Fruit fly (Drosophila melanogaster) whole organism, prepupa: ENCODE results near the gene ninaA.
A peak's percentile ranks its signal among the peaks of the same experiment; 100 is the strongest.

Source experiments
- CG10669 ChIP-seq: fragments of 200-800 bp; sonication (Bioruptor generic); optimal IDR thresholded peaks from 3 replicates; lab custom pipeline; 2018; ENCODE audit warnings: missing biosample characterization, mild to moderate bottlenecking, missing genetic modification characterization, moderate library complexity
- CG11294 ChIP-seq: fragments of 200-800 bp; sonication (Bioruptor generic); IDR thresholded peaks from 2 replicates; pipeline ENCODE4 v1.3.6; 2022; ENCODE audit warnings: missing biosample characterization, missing genetic modification characterization
- CG11762 ChIP-seq: fragments of 200-800 bp; sonication (Bioruptor generic); optimal IDR thresholded peaks from 3 replicates; lab custom pipeline; 2016; ENCODE audit warnings: missing biosample characterization, missing genetic modification characterization; ENCODE audit not compliant: insufficient read depth
- CG11902 ChIP-seq: fragments of 200-800 bp; sonication (Bioruptor generic); optimal IDR thresholded peaks from 3 replicates; lab custom pipeline; 2016; ENCODE audit warnings: missing biosample characterization, missing genetic modification characterization
- CG15336 ChIP-seq: fragments of 200-800 bp; sonication (Bioruptor generic); IDR thresholded peaks from 2 replicates; pipeline ENCODE4 v1.3.6; 2022; ENCODE audit warnings: missing biosample characterization, missing genetic modification characterization
- CG16779 ChIP-seq: fragments of 200-800 bp; sonication (Bioruptor generic); optimal IDR thresholded peaks from 3 replicates; lab custom pipeline; 2017; ENCODE audit warnings: missing biosample characterization, mild to moderate bottlenecking, missing genetic modification characterization
- CG3032 ChIP-seq: fragments of 200-800 bp; optimal IDR thresholded peaks from 2 replicates; lab custom pipeline; 2019; ENCODE audit warnings: missing biosample characterization, mild to moderate bottlenecking, missing genetic modification characterization, moderate library complexity
- CG32006 ChIP-seq: fragments of 200-800 bp; sonication (Bioruptor generic); optimal IDR thresholded peaks from 3 replicates; lab custom pipeline; 2017; ENCODE audit warnings: missing biosample characterization, mild to moderate bottlenecking, missing genetic modification characterization
- CG34406 ChIP-seq: fragments of 200-800 bp; sonication (Bioruptor generic); optimal IDR thresholded peaks from 3 replicates; lab custom pipeline; 2016; ENCODE audit warnings: missing biosample characterization, missing genetic modification characterization
- CG3919 ChIP-seq: fragments of 200-800 bp; sonication (Bioruptor generic); optimal IDR thresholded peaks from 3 replicates; lab custom pipeline; 2016; ENCODE audit warnings: missing biosample characterization, missing genetic modification characterization
- CG4318 ChIP-seq: fragments of 200-800 bp; sonication (Bioruptor generic); optimal IDR thresholded peaks from 3 replicates; lab custom pipeline; 2017; ENCODE audit warnings: missing biosample characterization, mild to moderate bottlenecking, missing genetic modification characterization
- CG6163 ChIP-seq: fragments of 200-800 bp; sonication (Bioruptor generic); IDR thresholded peaks from 3 replicates; pipeline ENCODE4 v1.3.6; 2022; ENCODE audit warnings: missing biosample characterization, missing genetic modification characterization
- CG6276 ChIP-seq: fragments of 200-800 bp; sonication (Bioruptor generic); optimal IDR thresholded peaks from 2 replicates; lab custom pipeline; 2017; ENCODE audit warnings: missing biosample characterization, mild to moderate bottlenecking, missing genetic modification characterization
- CG6792 ChIP-seq: fragments of 200-800 bp; sonication (Bioruptor generic); optimal IDR thresholded peaks from 3 replicates; lab custom pipeline; 2016; ENCODE audit warnings: missing biosample characterization, missing genetic modification characterization
- CG6808 ChIP-seq: fragments of 200-800 bp; sonication (Bioruptor generic); optimal IDR thresholded peaks from 3 replicates; lab custom pipeline; 2017; ENCODE audit warnings: missing biosample characterization, missing genetic modification characterization, mild to moderate bottlenecking, moderate library complexity, missing genetic modification reagents
- CG6854 ChIP-seq: fragments of 200-800 bp; sonication (Bioruptor generic); optimal IDR thresholded peaks from 2 replicates; lab custom pipeline; 2017; ENCODE audit warnings: missing biosample characterization, mild to moderate bottlenecking, missing genetic modification characterization
- CG7368 ChIP-seq: fragments of 200-800 bp; sonication (Bioruptor generic); optimal IDR thresholded peaks from 3 replicates; lab custom pipeline; 2016; ENCODE audit warnings: missing biosample characterization, missing genetic modification characterization
- CG8119 ChIP-seq: fragments of 200-800 bp; sonication (Bioruptor generic); IDR thresholded peaks from 3 replicates; pipeline ENCODE4 v1.3.6; 2022; ENCODE audit warnings: missing biosample characterization, missing genetic modification characterization
- CG8319 ChIP-seq: fragments of 200-800 bp; sonication (Bioruptor generic); optimal IDR thresholded peaks from 3 replicates; lab custom pipeline; 2016; ENCODE audit warnings: missing biosample characterization, missing genetic modification characterization
- CG8632 ChIP-seq: fragments of 200-800 bp; sonication (Bioruptor generic); optimal IDR thresholded peaks from 3 replicates; lab custom pipeline; 2016; ENCODE audit warnings: missing biosample characterization, missing genetic modification characterization
- CG9139 ChIP-seq: fragments of 200-800 bp; sonication (Bioruptor generic); optimal IDR thresholded peaks from 3 replicates; lab custom pipeline; 2017; ENCODE audit warnings: missing biosample characterization, mild to moderate bottlenecking, missing genetic modification characterization
- Eip75B ChIP-seq: fragments of 200-800 bp; sonication (Bioruptor generic); optimal IDR thresholded peaks from 3 replicates; lab custom pipeline; 2016; ENCODE audit warnings: missing biosample characterization, missing genetic modification characterization
- Eip78C ChIP-seq: fragments of 200-800 bp; sonication (Bioruptor generic); peaks from one replicate; lab custom pipeline; 2016; ENCODE audit warnings: missing biosample characterization, missing genetic modification characterization
- Eip93F ChIP-seq: fragments of 200-800 bp; sonication (Bioruptor generic); optimal IDR thresholded peaks from 2 replicates; lab custom pipeline; 2016; ENCODE audit warnings: missing biosample characterization, mild to moderate bottlenecking, missing genetic modification characterization
- Ets21C ChIP-seq: fragments of 200-800 bp; sonication (Bioruptor generic); optimal IDR thresholded peaks from 3 replicates; lab custom pipeline; 2016; ENCODE audit warnings: missing biosample characterization, missing genetic modification characterization
- Gug ChIP-seq: fragments of 200-800 bp; sonication (Bioruptor generic); IDR thresholded peaks from 2 replicates; pipeline ENCODE4 v1.3.6; 2022; ENCODE audit warnings: missing biosample characterization, missing genetic modification characterization
- Hr38 ChIP-seq: sonication (Bioruptor generic); optimal IDR thresholded peaks from 2 replicates; lab custom pipeline; 2016; ENCODE audit warnings: missing biosample characterization, missing genetic modification characterization
- Hr4 ChIP-seq: fragments of 200-800 bp; sonication (Bioruptor generic); optimal IDR thresholded peaks from 3 replicates; lab custom pipeline; 2016; ENCODE audit warnings: missing biosample characterization, missing genetic modification characterization
- Lpt ChIP-seq: fragments of 200-800 bp; sonication (Bioruptor generic); optimal IDR thresholded peaks from 3 replicates; lab custom pipeline; 2016; ENCODE audit warnings: missing biosample characterization, missing genetic modification characterization
- OdsH ChIP-seq: fragments of 200-800 bp; sonication (Bioruptor generic); optimal IDR thresholded peaks from 3 replicates; lab custom pipeline; 2016; ENCODE audit warnings: missing biosample characterization, missing genetic modification characterization
- Sox102F ChIP-seq: fragments of 200-800 bp; sonication (Bioruptor generic); optimal IDR thresholded peaks from 2 replicates; lab custom pipeline; 2016; ENCODE audit warnings: missing biosample characterization, mild to moderate bottlenecking, missing genetic modification characterization
- achi ChIP-seq: fragments of 200-800 bp; sonication (Bioruptor generic); optimal IDR thresholded peaks from 3 replicates; lab custom pipeline; 2016; ENCODE audit warnings: missing biosample characterization, missing genetic modification characterization
- acj6 ChIP-seq: fragments of 200-800 bp; sonication (Bioruptor generic); optimal IDR thresholded peaks from 3 replicates; lab custom pipeline; 2016; ENCODE audit warnings: missing biosample characterization, missing genetic modification characterization
- cyc ChIP-seq: fragments of 200-800 bp; sonication (Bioruptor generic); optimal IDR thresholded peaks from 3 replicates; lab custom pipeline; 2016; ENCODE audit warnings: missing biosample characterization, missing genetic modification characterization
- dac ChIP-seq: fragments of 200-800 bp; sonication (Bioruptor generic); optimal IDR thresholded peaks from 2 replicates; lab custom pipeline; 2017; ENCODE audit warnings: missing biosample characterization, mild to moderate bottlenecking, missing genetic modification characterization
- dsx ChIP-seq: fragments of 200-800 bp; optimal IDR thresholded peaks from 3 replicates; lab custom pipeline; 2019; ENCODE audit warnings: missing biosample characterization, mild to moderate bottlenecking, missing genetic modification characterization, moderate library complexity; ENCODE audit not compliant: poor library complexity, severe bottlenecking
- eg ChIP-seq: fragments of 200-800 bp; sonication (Bioruptor generic); IDR thresholded peaks from 3 replicates; pipeline ENCODE4 v1.3.6; 2022; ENCODE audit warnings: missing biosample characterization, missing genetic modification characterization
- esn ChIP-seq: fragments of 200-800 bp; sonication (Bioruptor generic); optimal IDR thresholded peaks from 2 replicates; lab custom pipeline; 2016; ENCODE audit warnings: missing biosample characterization, mild to moderate bottlenecking, missing genetic modification characterization, moderate library complexity
- fd59A ChIP-seq: fragments of 200-800 bp; sonication (Bioruptor generic); optimal IDR thresholded peaks from 2 replicates; lab custom pipeline; 2017; ENCODE audit warnings: missing biosample characterization, mild to moderate bottlenecking, missing genetic modification characterization, missing genetic modification reagents
- lz ChIP-seq: fragments of 200-800 bp; sonication (Bioruptor generic); optimal IDR thresholded peaks from 3 replicates; lab custom pipeline; 2016; ENCODE audit warnings: missing biosample characterization, missing genetic modification characterization
- pdm3 ChIP-seq: fragments of 200-800 bp; sonication (Bioruptor generic); optimal IDR thresholded peaks from 3 replicates; lab custom pipeline; 2016; ENCODE audit warnings: missing biosample characterization, missing genetic modification characterization
- spab ChIP-seq: fragments of 200-800 bp; sonication (Bioruptor generic); optimal IDR thresholded peaks from 2 replicates; lab custom pipeline; 2017; ENCODE audit warnings: missing biosample characterization, mild to moderate bottlenecking, missing genetic modification characterization, missing genetic modification reagents
- svp ChIP-seq: fragments of 200-800 bp; sonication (Bioruptor generic); peaks from one replicate; lab custom pipeline; 2016; ENCODE audit warnings: missing biosample characterization, missing genetic modification characterization
- topi ChIP-seq: fragments of 200-800 bp; sonication (Bioruptor generic); optimal IDR thresholded peaks from 3 replicates; lab custom pipeline; 2016; ENCODE audit warnings: missing biosample characterization, missing genetic modification characterization
- vri ChIP-seq: fragments of 200-800 bp; sonication (Bioruptor generic); optimal IDR thresholded peaks from 3 replicates; lab custom pipeline; 2016; ENCODE audit warnings: missing biosample characterization, mild to moderate bottlenecking, missing genetic modification characterization

The ninaA gene

dm6 chr2L:857897-858517, 19.1 kb upstream of the ninaA start (continued):
- TF ChIP-seq dsx (GFP tag; lab: Kevin White, UChicago): no peak
- peak; percentile 56 for TF ChIP-seq OdsH (GFP tag; lab: Kevin White, UChicago)
- no peak for TF ChIP-seq achi
- TF ChIP-seq svp (GFP tag; lab: Kevin White, UChicago): peak; percentile 60
- TF ChIP-seq dac (GFP tag; lab: Kevin White, UChicago): no peak
- TF ChIP-seq CG6792 (GFP tag; lab: Kevin White, UChicago): peak; percentile 40
- TF ChIP-seq eg (GFP tag; lab: Robert Waterston, UW): 0 out of 3 replicates have a peak, but pooled peaks have one; percentile 34
- TF ChIP-seq Gug: no peak
- peak; percentile 29 for TF ChIP-seq Sox102F
- TF ChIP-seq CG11762 (GFP tag; lab: Kevin White, UChicago): no peak
- no peak for TF ChIP-seq CG15336 (GFP tag; lab: Robert Waterston, UW)
- peak; percentile 57 for TF ChIP-seq esn
- TF ChIP-seq CG6808 (GFP tag; lab: Kevin White, UChicago): no peak
- no peak for TF ChIP-seq Hr38 (GFP tag; lab: Kevin White, UChicago)
- no peak for TF ChIP-seq CG11902 (GFP tag; lab: Kevin White, UChicago)
- TF ChIP-seq Lpt: no peak
- TF ChIP-seq CG8319 (GFP tag; lab: Kevin White, UChicago): no peak
- TF ChIP-seq CG6163 (GFP tag; lab: Robert Waterston, UW): no peak
- TF ChIP-seq vri (GFP tag; lab: Kevin White, UChicago): peak; percentile 45
- peak; percentile 8 for TF ChIP-seq CG16779 (tag; lab: Kevin White, UChicago)
- no peak for TF ChIP-seq acj6 (GFP tag; lab: Kevin White, UChicago)
- TF ChIP-seq Eip75B (GFP tag; lab: Kevin White, UChicago): peak; percentile 39
- TF ChIP-seq Eip78C (GFP tag; lab: Kevin White, UChicago): peak; percentile 38
- no peak for TF ChIP-seq CG32006

DNA sequence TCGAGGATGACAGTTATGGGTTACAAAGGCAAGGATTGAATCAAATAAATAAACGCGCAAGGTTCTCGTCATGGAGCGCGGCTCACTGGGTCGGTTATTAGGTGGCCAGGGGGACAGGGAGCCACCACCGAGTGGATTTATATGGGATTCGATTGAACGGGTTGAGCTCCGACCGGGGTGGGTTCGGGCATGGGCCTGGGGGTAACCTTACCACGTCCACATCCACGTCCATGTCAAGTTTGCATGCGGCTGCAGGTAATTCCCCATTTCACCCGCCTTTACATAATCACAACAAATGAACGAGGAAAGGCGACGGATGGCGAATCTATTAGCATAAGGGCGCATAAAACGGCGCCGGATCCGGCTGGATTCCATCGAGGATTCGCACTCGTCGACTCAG, 17.2 kb upstream of the ninaA start, which contains the start of gene CG13950:
CG13950 (plus strand) TSS at position 301 of the 400 bp plus-strand sequence.
- TF ChIP-seq CG6163 (GFP tag; lab: Robert Waterston, UW): no peak
- TF ChIP-seq CG11762 (GFP tag; lab: Kevin White, UChicago): no peak
- no peak for TF ChIP-seq CG7368
- TF ChIP-seq achi: no peak
- TF ChIP-seq Eip93F: no peak
- no peak for TF ChIP-seq Eip75B (GFP tag; lab: Kevin White, UChicago)
- no peak for TF ChIP-seq CG6792 (GFP tag; lab: Kevin White, UChicago)
- no peak for TF ChIP-seq CG8119 (GFP tag; lab: Robert Waterston, UW)
- no peak for TF ChIP-seq Hr38 (GFP tag; lab: Kevin White, UChicago)
- no peak for TF ChIP-seq spab (GFP tag; lab: Kevin White, UChicago)
- TF ChIP-seq CG6854 (GFP tag; lab: Kevin White, UChicago): no peak
- no peak for TF ChIP-seq CG8319 (GFP tag; lab: Kevin White, UChicago)
- TF ChIP-seq fd59A (GFP tag; lab: Kevin White, UChicago): no peak
- no peak for TF ChIP-seq CG10669 (GFP tag; lab: Kevin White, UChicago)
- TF ChIP-seq CG3919: no peak
- no peak for TF ChIP-seq CG4318 (GFP tag; lab: Kevin White, UChicago)
- no peak for TF ChIP-seq topi (GFP tag; lab: Kevin White, UChicago)
- TF ChIP-seq CG16779 (tag; lab: Kevin White, UChicago): no peak

DNA sequence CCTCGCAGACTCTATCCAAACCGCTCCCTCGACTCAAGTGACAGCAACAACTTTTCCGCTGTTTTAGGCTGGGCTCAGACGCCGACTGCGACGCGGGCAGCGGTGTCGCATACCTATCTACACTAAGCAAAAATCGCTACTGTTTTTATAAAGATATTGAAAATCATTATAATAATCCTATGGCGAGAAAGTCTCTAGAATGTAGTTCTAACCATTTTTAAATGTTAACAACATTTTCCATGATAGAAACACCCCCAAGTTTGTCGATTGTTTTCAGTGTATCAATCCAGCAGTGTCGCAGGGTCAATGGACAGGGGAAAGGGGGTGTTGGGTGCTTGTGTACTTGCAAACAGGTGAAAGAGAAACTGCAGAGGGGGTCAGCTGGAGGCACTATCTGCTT, 11.3 kb upstream of the ninaA start:
- TF ChIP-seq OdsH (GFP tag; lab: Kevin White, UChicago) (peak; percentile 97), CG8119 (GFP tag; lab: Robert Waterston, UW) (peak; percentile 98), CG8632 (peak; percentile 96), Sox102F (peak; percentile 96), CG9139 (peak; percentile 88), CG3919 (peak; percentile 99), lz (GFP tag; lab: Kevin White, UChicago) (peak; percentile 98), CG11294 (GFP tag; lab: Robert Waterston, UW) (peak; percentile 94), CG34406 (peak; percentile 97), achi (peak; percentile 97), CG6792 (GFP tag; lab: Kevin White, UChicago) (peak; percentile 98), Lpt (peak; percentile 95), svp (GFP tag; lab: Kevin White, UChicago) (peak; percentile 100), Ets21C (GFP tag; lab: Kevin White, UChicago) (peak; percentile 94), Eip75B (GFP tag; lab: Kevin White, UChicago) (peak; percentile 98), Hr4 (GFP tag; lab: Kevin White, UChicago) (peak; percentile 98), CG6276 (peak; percentile 95), pdm3 (GFP tag; lab: Kevin White, UChicago) (peak; percentile 98), cyc (GFP tag; lab: Kevin White, UChicago) (peak; percentile 97), CG11762 (GFP tag; lab: Kevin White, UChicago) (peak; percentile 94), CG4318 (GFP tag; lab: Kevin White, UChicago) (peak; percentile 95), CG6854 (GFP tag; lab: Kevin White, UChicago) (peak; percentile 88), CG3032 (peak; percentile 95), CG15336 (GFP tag; lab: Robert Waterston, UW) (peak; percentile 98), CG11902 (GFP tag; lab: Kevin White, UChicago) (peak; percentile 97)
